Worm (Caenorhabditis elegans): ENCODE data around the gene tdo-2.

ce11 chrIII:5876867-5877641 is 42.7 kb downstream of the tdo-2 start:
- TF ChIP-seq sox-4 (tag; optimal IDR thresholded peaks at IDR 0.05) (no peak), unc-62 (GFP tag; optimal IDR thresholded peaks at IDR 0.05) (no peak), nhr-90 (tag; optimal IDR thresholded peaks at IDR 0.05; ENCODE audit: poor library complexity) (peak; percentile 58), unc-86 (tag; optimal IDR thresholded peaks at IDR 0.05) (no peak), egl-27 (tag; optimal IDR thresholded peaks at IDR 0.05) (no peak), pqm-1 (tag; optimal IDR thresholded peaks at IDR 0.05) (no peak), lin-13 (GFP tag; optimal IDR thresholded peaks at IDR 0.05) (no peak)

Data from whole organism, L1 larva.